Fruit fly (Drosophila melanogaster): Measurements from ENCODE around the gene CG5397.

CG5397 gene

dm6 chr2L:1256039-1256438 lies 16.2 kb downstream of the CG5397 start, which contains the start of gene robo3:
robo3 (plus strand) TSS chr2L:1256417.
- TF ChIP-seq CG17801 (GFP tag; optimal IDR thresholded peaks at IDR 0.05; ENCODE audit: partially characterized antibody), result no peak

dm6 chr2L:1262684-1263083 lies 22.8 kb downstream of the CG5397 start:
- no peak for TF ChIP-seq CG17801 (GFP tag; optimal IDR thresholded peaks at IDR 0.05; ENCODE audit: partially characterized antibody)

Data from ovary, adult (tissue).